Worm (Caenorhabditis elegans) whole organism, L2 larva: ENCODE measurements around the gene C29F7.3.

ENCODE experiments used
- ama-1 ChIP-seq: fragments of 150-350 bp; optimal IDR thresholded peaks from 2 replicates; lab custom pipeline; 2018; ENCODE audit warnings: inconsistent platforms
- crh-2 ChIP-seq: sonication (generic microtip); optimal IDR thresholded peaks from 2 replicates; lab custom pipeline; 2017; ENCODE audit warnings: missing biosample characterization, missing genetic modification characterization
- elt-1 ChIP-seq: fragments of 150-350 bp; optimal IDR thresholded peaks from 2 replicates; lab custom pipeline; 2014; ENCODE audit warnings: missing biosample characterization, missing genetic modification characterization
- elt-3 ChIP-seq: sonication (generic microtip); optimal IDR thresholded peaks from 2 replicates; lab custom pipeline; 2017; ENCODE audit warnings: missing biosample characterization, missing genetic modification characterization
- skn-1 ChIP-seq: sonication (generic microtip); optimal IDR thresholded peaks from 2 replicates; lab custom pipeline; 2017; ENCODE audit warnings: missing biosample characterization, missing genetic modification characterization
- sma-3 ChIP-seq: sonication (generic microtip); optimal IDR thresholded peaks from 2 replicates; lab custom pipeline; 2016; ENCODE audit warnings: missing genetic modification reagents, missing genetic modification characterization, missing compliant biosample characterization
- snpc-4 ChIP-seq: fragments of 150-350 bp; optimal IDR thresholded peaks from 2 replicates; lab custom pipeline; 2014; ENCODE audit warnings: missing biosample characterization, missing genetic modification characterization
- unc-62 ChIP-seq: fragments of 150-350 bp; optimal IDR thresholded peaks from 2 replicates; lab custom pipeline; 2014; ENCODE audit warnings: missing biosample characterization, missing genetic modification reagents, missing genetic modification characterization
- ztf-11 ChIP-seq: sonication (generic microtip); optimal IDR thresholded peaks from 2 replicates; lab custom pipeline; 2017; ENCODE audit warnings: missing biosample characterization, missing genetic modification characterization

DNA sequence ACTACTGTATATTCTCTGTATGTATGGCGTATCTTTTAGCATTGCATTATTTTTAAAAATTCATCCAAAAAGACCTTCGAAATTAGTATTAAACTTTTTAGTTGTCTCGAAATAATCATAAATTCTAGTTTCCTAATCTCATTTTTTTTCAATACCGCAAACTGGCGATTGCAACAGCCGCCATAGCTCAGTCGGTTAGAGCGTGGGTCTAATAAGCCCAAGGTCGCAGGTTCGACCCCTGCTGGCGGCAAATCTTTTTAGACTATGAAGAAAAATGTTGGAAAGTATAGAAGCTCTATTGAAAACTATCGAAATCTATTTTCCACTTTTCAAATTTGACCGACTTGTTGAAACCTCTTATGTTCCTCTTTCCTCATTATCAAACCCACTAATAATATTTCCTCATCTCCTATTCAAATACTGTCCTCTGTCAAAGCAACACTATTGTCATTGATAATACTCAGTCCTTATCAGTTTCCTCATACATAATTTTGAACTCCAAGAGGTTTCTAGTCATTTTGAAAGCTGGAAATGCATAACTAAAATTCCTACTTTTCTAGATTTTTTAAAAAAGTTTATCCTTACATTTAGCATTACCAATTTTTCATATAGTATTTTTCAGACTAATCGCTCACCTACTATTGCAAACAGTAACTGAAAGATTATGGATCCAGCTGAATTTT, 16.2 kb upstream of the C29F7.3 start, which contains the start of gene jmjd-3.3:
- no peak for TF ChIP-seq skn-1 (tag; lab: Kevin White, UChicago)
- TF ChIP-seq snpc-4 (tag; lab: Kevin White, UChicago) = no peak
- TF ChIP-seq elt-3 = no peak
- TF ChIP-seq unc-62 (GFP tag; lab: Kevin White, UChicago) = no peak
- TF ChIP-seq crh-2 (tag; lab: Kevin White, UChicago) = no peak
- TF ChIP-seq ama-1 (lab: Kevin White, UChicago) = no peak
- TF ChIP-seq ztf-11 (tag; lab: Kevin White, UChicago) = no peak
- no peak for TF ChIP-seq elt-1 (tag; lab: Kevin White, UChicago)
- no peak for TF ChIP-seq sma-3 (GFP tag; lab: Kevin White, UChicago)
